Worm (Caenorhabditis elegans) whole organism, L1 larva: ENCODE measurements around the gene tbc-18.

ENCODE experiments used
- Y116A8C.19 ChIP-seq: sonication (generic microtip); optimal IDR thresholded peaks from 2 replicates; lab custom pipeline; 2016; ENCODE audit warnings: missing compliant biosample characterization, missing genetic modification characterization, borderline replicate concordance
- aha-1 ChIP-seq: fragments of 150-350 bp; optimal IDR thresholded peaks from 2 replicates; lab custom pipeline; 2014; ENCODE audit warnings: missing biosample characterization, missing genetic modification characterization
- blmp-1 ChIP-seq: fragments of 150-350 bp; optimal IDR thresholded peaks from 2 replicates; lab custom pipeline; 2014; ENCODE audit warnings: missing biosample characterization, missing genetic modification characterization
- ceh-8 ChIP-seq: fragments of 200-800 bp; sonication (Bioruptor generic); optimal IDR thresholded peaks from 2 replicates; lab custom pipeline; 2018; ENCODE audit warnings: mild to moderate bottlenecking, missing genetic modification characterization, moderate library complexity, missing compliant biosample characterization
- ceh-88 ChIP-seq: fragments of 200-800 bp; sonication (Bioruptor generic); IDR thresholded peaks from 2 replicates; pipeline ENCODE4 v1.3.6; 2022; ENCODE audit warnings: missing genetic modification characterization, missing compliant biosample characterization
- efl-1 ChIP-seq, 4 experiments: fragments of 150-350 bp; optimal IDR thresholded peaks in 3 of 4; peaks in 1 of 4; 1 replicate in 1 of 4; 2 replicates in 3 of 4; lab custom pipeline; 2014; ENCODE audit warnings: missing biosample characterization in 2 of 4, missing genetic modification characterization in 2 of 4, missing genetic modification reagents in 2 of 4
- egl-27 ChIP-seq, 2 experiments: fragments of 150-350 bp in 1 of 2; sonication (generic microtip); optimal IDR thresholded peaks; 3 replicates each; lab custom pipeline; 2017 to 2018; ENCODE audit warnings: missing biosample characterization in 2 of 2, missing genetic modification characterization in 2 of 2, missing genetic modification reagents in 2 of 2
- elt-2 ChIP-seq: sonication (generic microtip); optimal IDR thresholded peaks from 2 replicates; lab custom pipeline; 2016; ENCODE audit warnings: missing genetic modification characterization, mild to moderate bottlenecking, inconsistent platforms, missing compliant biosample characterization, missing genetic modification reagents
- fkh-4 ChIP-seq: sonication (generic microtip); optimal IDR thresholded peaks from 2 replicates; lab custom pipeline; 2016; ENCODE audit warnings: missing compliant biosample characterization, missing genetic modification characterization, borderline replicate concordance
- fos-1 ChIP-seq: fragments of 150-350 bp; optimal IDR thresholded peaks from 2 replicates; lab custom pipeline; 2014; ENCODE audit warnings: missing biosample characterization, missing genetic modification characterization
- hpl-2 ChIP-seq: fragments of 150-350 bp; optimal IDR thresholded peaks from 2 replicates; lab custom pipeline; 2014; ENCODE audit warnings: missing biosample characterization, missing genetic modification reagents, missing genetic modification characterization
- lin-14 ChIP-seq: fragments of 200-800 bp; sonication (Bioruptor generic); optimal IDR thresholded peaks from 2 replicates; lab custom pipeline; 2018; ENCODE audit warnings: mild to moderate bottlenecking, missing genetic modification characterization, moderate library complexity, missing compliant biosample characterization
- lin-15B ChIP-seq: fragments of 150-350 bp; sonication (generic microtip); optimal IDR thresholded peaks from 3 replicates; lab custom pipeline; 2014; ENCODE audit warnings: missing biosample characterization, missing genetic modification characterization
- lin-35 ChIP-seq, 2 experiments: fragments of 150-350 bp; optimal IDR thresholded peaks; 2 replicates each; lab custom pipeline; 2014; ENCODE audit warnings: missing biosample characterization in 2 of 2, missing genetic modification characterization in 2 of 2, missing genetic modification reagents in 2 of 2
- lir-3 ChIP-seq: sonication (generic microtip); optimal IDR thresholded peaks from 2 replicates; lab custom pipeline; 2016; ENCODE audit warnings: mild to moderate bottlenecking, missing genetic modification characterization, moderate library complexity, missing compliant biosample characterization; ENCODE audit not compliant: poor library complexity
- mab-9 ChIP-seq: fragments of 200-800 bp; sonication (Bioruptor generic); IDR thresholded peaks from 2 replicates; pipeline ENCODE4 v1.3.6; 2022; ENCODE audit warnings: missing genetic modification reagents, missing genetic modification characterization, missing compliant biosample characterization
- mdl-1 ChIP-seq, 2 experiments: fragments of 150-350 bp; optimal IDR thresholded peaks; 2 replicates each; lab custom pipeline; 2014 to 2017; ENCODE audit warnings: missing biosample characterization in 2 of 2, missing genetic modification characterization in 2 of 2, inconsistent platforms in 1 of 2
- nhr-11 ChIP-seq: fragments of 150-350 bp; optimal IDR thresholded peaks from 2 replicates; lab custom pipeline; 2014; ENCODE audit warnings: missing biosample characterization, missing genetic modification characterization
- nhr-20 ChIP-seq: sonication (generic microtip); optimal IDR thresholded peaks from 2 replicates; lab custom pipeline; 2016; ENCODE audit warnings: mild to moderate bottlenecking, missing genetic modification characterization, missing compliant biosample characterization
- nhr-28 ChIP-seq: fragments of 150-350 bp; optimal IDR thresholded peaks from 2 replicates; lab custom pipeline; 2014; ENCODE audit warnings: missing biosample characterization, missing genetic modification characterization
- nhr-47 ChIP-seq: sonication (generic microtip); optimal IDR thresholded peaks from 2 replicates; lab custom pipeline; 2016; ENCODE audit warnings: mild to moderate bottlenecking, missing genetic modification characterization, moderate library complexity, missing compliant biosample characterization
- nhr-71 ChIP-seq: sonication (generic microtip); optimal IDR thresholded peaks from 2 replicates; lab custom pipeline; 2016; ENCODE audit warnings: mild to moderate bottlenecking, missing genetic modification characterization, moderate library complexity, missing compliant biosample characterization
- nhr-85 ChIP-seq: sonication (generic microtip); peaks from one replicate; lab custom pipeline; 2016; ENCODE audit warnings: missing genetic modification characterization, inconsistent platforms, missing compliant biosample characterization
- nhr-90 ChIP-seq: sonication (generic microtip); optimal IDR thresholded peaks from 2 replicates; lab custom pipeline; 2016; ENCODE audit warnings: mild to moderate bottlenecking, missing genetic modification characterization, missing compliant biosample characterization; ENCODE audit not compliant: poor library complexity
- pax-3 ChIP-seq: fragments of 200-800 bp; sonication (Bioruptor generic); optimal IDR thresholded peaks from 2 replicates; lab custom pipeline; 2018; ENCODE audit warnings: mild to moderate bottlenecking, missing genetic modification characterization, moderate library complexity, missing compliant biosample characterization
- pqm-1 ChIP-seq: sonication (generic microtip); optimal IDR thresholded peaks from 3 replicates; lab custom pipeline; 2017; ENCODE audit warnings: missing biosample characterization, missing genetic modification characterization
- rnt-1 ChIP-seq: sonication (generic microtip); optimal IDR thresholded peaks from 2 replicates; lab custom pipeline; 2016; ENCODE audit warnings: mild to moderate bottlenecking, missing genetic modification characterization, moderate library complexity, missing compliant biosample characterization
- sptf-1 ChIP-seq: fragments of 150-350 bp; optimal IDR thresholded peaks from 2 replicates; lab custom pipeline; 2014; ENCODE audit warnings: missing biosample characterization, missing genetic modification characterization
- sup-37 ChIP-seq: fragments of 200-800 bp; sonication (Bioruptor generic); optimal IDR thresholded peaks from 2 replicates; lab custom pipeline; 2018; ENCODE audit warnings: mild to moderate bottlenecking, missing genetic modification characterization, missing compliant biosample characterization
- unc-98 ChIP-seq: fragments of 200-800 bp; sonication (Bioruptor generic); IDR thresholded peaks from 2 replicates; pipeline ENCODE4 v1.3.6; 2022; ENCODE audit warnings: missing genetic modification characterization, missing compliant biosample characterization
- vab-15 ChIP-seq: sonication (generic microtip); optimal IDR thresholded peaks from 2 replicates; lab custom pipeline; 2017; ENCODE audit warnings: missing genotype, mild to moderate bottlenecking, missing genetic modification characterization, missing compliant biosample characterization
- xbp-1 ChIP-seq: sonication (generic microtip); optimal IDR thresholded peaks from 2 replicates; lab custom pipeline; 2016; ENCODE audit warnings: missing genetic modification characterization, missing compliant biosample characterization
- zag-1 ChIP-seq: fragments of 150-350 bp; optimal IDR thresholded peaks from 2 replicates; lab custom pipeline; 2014; ENCODE audit warnings: missing biosample characterization, missing genetic modification characterization
- zip-4 ChIP-seq: fragments of 200-800 bp; sonication (Bioruptor generic); optimal IDR thresholded peaks from 2 replicates; lab custom pipeline; 2018; ENCODE audit warnings: mild to moderate bottlenecking, missing genetic modification characterization, moderate library complexity, missing compliant biosample characterization
- ztf-4 ChIP-seq: fragments of 150-350 bp; optimal IDR thresholded peaks from 2 replicates; lab custom pipeline; 2014; ENCODE audit warnings: missing biosample characterization, missing genetic modification characterization

Gene tbc-18

ce11 chrX:8416819-8417218 is 38.5 kb downstream of the tbc-18 start, which contains the start of gene ced-8:
Gene ced-8 (minus strand): TSS chrX:8416919.
- TF ChIP-seq rnt-1 (tag; lab: Kevin White, UChicago), result no peak
- TF ChIP-seq nhr-90 (tag; lab: Kevin White, UChicago), result no peak
- TF ChIP-seq fos-1 (tag; lab: Kevin White, UChicago), result no peak
- no peak for TF ChIP-seq efl-1 (optimal IDR thresholded peaks at IDR 0.05; lab: Kevin White, UChicago)
- TF ChIP-seq efl-1 (GFP tag; optimal IDR thresholded peaks at IDR 0.05 in 1 of 2; lab: Kevin White, UChicago), result no peak
- TF ChIP-seq elt-2 (tag; lab: Kevin White, UChicago), result no peak
- TF ChIP-seq ztf-4 (tag; lab: Kevin White, UChicago), result no peak
- TF ChIP-seq fkh-4 (tag; lab: Kevin White, UChicago), result no peak
- no peak for TF ChIP-seq mdl-1 (tag; optimal IDR thresholded peaks at IDR 0.05; lab: Kevin White, UChicago)
- no peak for TF ChIP-seq sup-37 (GFP tag; lab: Kevin White, UChicago)
- TF ChIP-seq egl-27 (tag; optimal IDR thresholded peaks at IDR 0.05; lab: Kevin White, UChicago), result no peak
- no peak for TF ChIP-seq hpl-2 (GFP tag; lab: Kevin White, UChicago)
- TF ChIP-seq ceh-88, result no peak
- TF ChIP-seq lin-35 (GFP tag; optimal IDR thresholded peaks at IDR 0.05; lab: Kevin White, UChicago), result no peak

ce11 chrX:8417727-8418126 is 39.4 kb downstream of the tbc-18 start:
- TF ChIP-seq aha-1 (tag; lab: Kevin White, UChicago) (no peak), nhr-28 (tag; lab: Kevin White, UChicago) (no peak), lin-14 (GFP tag; lab: Kevin White, UChicago) (no peak), pqm-1 (tag; lab: Kevin White, UChicago) (no peak), nhr-11 (no peak), fos-1 (tag; lab: Kevin White, UChicago) (no peak), nhr-71 (tag; lab: Kevin White, UChicago) (no peak), blmp-1 (tag; lab: Kevin White, UChicago) (no peak), unc-98 (GFP tag; lab: Robert Waterston, UW) (no peak), lin-35 (GFP tag; optimal IDR thresholded peaks at IDR 0.05; lab: Kevin White, UChicago) (peak in 1 of 2 experiments; percentile 7), ceh-8 (GFP tag; lab: Kevin White, UChicago) (no peak), zip-4 (GFP tag; lab: Kevin White, UChicago) (no peak), lin-15B (tag; lab: Kevin White, UChicago) (no peak), sup-37 (GFP tag; lab: Kevin White, UChicago) (no peak), nhr-85 (tag; lab: Kevin White, UChicago) (peak; percentile 24), nhr-47 (tag; lab: Kevin White, UChicago) (no peak), vab-15 (tag; lab: Kevin White, UChicago) (no peak), lir-3 (no peak), pax-3 (no peak), xbp-1 (tag; lab: Kevin White, UChicago) (no peak), ceh-88 (no peak), efl-1 (optimal IDR thresholded peaks at IDR 0.05; lab: Kevin White, UChicago) (no peak), efl-1 (GFP tag; optimal IDR thresholded peaks at IDR 0.05 in 1 of 2; lab: Kevin White, UChicago) (peak in 1 of 2 experiments; percentile 17)

- TF ChIP-seq Y116A8C.19 (tag; lab: Kevin White, UChicago) (no peak), blmp-1 (tag; lab: Kevin White, UChicago) (peak; percentile 56)
These were observed 40.0 kb downstream of the tbc-18 start, which contains the start of gene spp-13 for ce11 chrX:8418382-8418781. Gene spp-13 (minus strand): TSS chrX:8418524.

ce11 chrX:8419252-8419651 is 40.9 kb downstream of the tbc-18 start:
- TF ChIP-seq nhr-85 (tag; lab: Kevin White, UChicago) (peak; percentile 62), nhr-20 (tag; lab: Kevin White, UChicago) (peak; percentile 10), lir-3 (peak; percentile 17), lin-35 (GFP tag; optimal IDR thresholded peaks at IDR 0.05; lab: Kevin White, UChicago) (peak in 1 of 2 experiments; percentile 26), mab-9 (no peak), zag-1 (tag; lab: Kevin White, UChicago) (no peak), sptf-1 (no peak), rnt-1 (tag; lab: Kevin White, UChicago) (peak; percentile 7), aha-1 (tag; lab: Kevin White, UChicago) (no peak), nhr-71 (tag; lab: Kevin White, UChicago) (peak; percentile 2)
